Fruit fly (Drosophila melanogaster) whole organism, adult: ENCODE measurements around the gene retm.

Experiments used
- CG1620 ChIP-seq: fragments of 200-800 bp; sonication (Bioruptor generic); optimal IDR thresholded peaks from 2 replicates; lab custom pipeline; 2016; ENCODE audit warnings: missing biosample characterization, missing genetic modification characterization
- CG7045 ChIP-seq: fragments of 200-800 bp; sonication (Bioruptor generic); optimal IDR thresholded peaks from 2 replicates; lab custom pipeline; 2017; ENCODE audit warnings: missing biosample characterization, mild to moderate bottlenecking, missing genetic modification characterization
- Hr96 ChIP-seq: fragments of 200-800 bp; sonication (Bioruptor generic); optimal IDR thresholded peaks from 2 replicates; lab custom pipeline; 2016; ENCODE audit warnings: missing biosample characterization, missing genetic modification characterization
- kay ChIP-seq: fragments of 200-800 bp; sonication (Bioruptor generic); peaks from one replicate; lab custom pipeline; 2016; ENCODE audit warnings: missing biosample characterization, missing genetic modification characterization, borderline replicate concordance
- ovo ChIP-seq: fragments of 200-800 bp; sonication (Bioruptor generic); optimal IDR thresholded peaks from 2 replicates; lab custom pipeline; 2016; ENCODE audit warnings: missing biosample characterization, missing genetic modification characterization

- TF ChIP-seq CG1620 (GFP tag; lab: Kevin White, UChicago) (no peak), kay (GFP tag; lab: Kevin White, UChicago) (no peak), Hr96 (no peak), CG7045 (GFP tag; lab: Kevin White, UChicago) (peak; percentile 38), ovo (no peak)
Observed at dm6 chr2L:6471978-6472776, 16.4 kb upstream of the retm start.
